Worm (Caenorhabditis elegans) whole organism, late embryonic: ENCODE measurements around the gene npp-16.

ENCODE experiments used
- ama-1 ChIP-seq: fragments of 150-350 bp; optimal IDR thresholded peaks from 2 replicates; lab custom pipeline; 2014
- ceh-24 ChIP-seq: sonication (generic microtip); optimal IDR thresholded peaks from 2 replicates; lab custom pipeline; 2016; ENCODE audit warnings: mild to moderate bottlenecking, missing genetic modification characterization, missing compliant biosample characterization
- ceh-30 ChIP-seq: fragments of 150-350 bp; optimal IDR thresholded peaks from 2 replicates; lab custom pipeline; 2014; ENCODE audit warnings: missing biosample characterization, missing genetic modification characterization
- ceh-31 ChIP-seq: sonication (generic microtip); optimal IDR thresholded peaks from 2 replicates; lab custom pipeline; 2016; ENCODE audit warnings: missing genetic modification characterization, missing compliant biosample characterization
- fkh-10 ChIP-seq: fragments of 150-350 bp; optimal IDR thresholded peaks from 2 replicates; lab custom pipeline; 2014; ENCODE audit warnings: missing biosample characterization, missing genetic modification reagents, missing genetic modification characterization
- gmeb-2 ChIP-seq: sonication (generic microtip); optimal IDR thresholded peaks from 2 replicates; lab custom pipeline; 2016; ENCODE audit warnings: missing genetic modification characterization, inconsistent platforms, missing compliant biosample characterization
- hlh-13 ChIP-seq: fragments of 200-800 bp; sonication (Bioruptor generic); optimal IDR thresholded peaks from 2 replicates; lab custom pipeline; 2018; ENCODE audit warnings: mild to moderate bottlenecking, missing genetic modification characterization, missing compliant biosample characterization
- pha-4 ChIP-seq: fragments of 150-350 bp; optimal IDR thresholded peaks from 2 replicates; lab custom pipeline; 2018; ENCODE audit warnings: missing biosample characterization, missing genetic modification reagents, missing genetic modification characterization
- ref-2 ChIP-seq: sonication (generic microtip); optimal IDR thresholded peaks from 2 replicates; lab custom pipeline; 2016; ENCODE audit warnings: missing genetic modification characterization, missing compliant biosample characterization
- rnt-1 ChIP-seq: sonication (generic microtip); optimal IDR thresholded peaks from 2 replicates; lab custom pipeline; 2016; ENCODE audit warnings: missing genetic modification characterization, missing compliant biosample characterization
- sdc-2 ChIP-seq: sonication (generic microtip); optimal IDR thresholded peaks from 2 replicates; lab custom pipeline; 2016; ENCODE audit warnings: missing genotype, missing genetic modification characterization, missing compliant biosample characterization
- unc-3 ChIP-seq, 2 experiments: fragments of 200-800 bp in 1 of 2; sonication (Bioruptor generic) in 1 of 2; sonication (generic microtip) in 1 of 2; conservative IDR thresholded peaks in 1 of 2; optimal IDR thresholded peaks in 1 of 2; 2 replicates each; pipeline versions ENCODE4 v1.3.6 to Lab custom; 2016 to 2022; ENCODE audit warnings: missing compliant biosample characterization in 2 of 2, missing genetic modification characterization in 2 of 2, missing genetic modification reagents in 1 of 2
- unc-86 ChIP-seq: sonication (generic microtip); optimal IDR thresholded peaks from 2 replicates; lab custom pipeline; 2016; ENCODE audit warnings: missing genetic modification characterization, missing compliant biosample characterization
- ztf-16 ChIP-seq: sonication (generic microtip); optimal IDR thresholded peaks from 2 replicates; lab custom pipeline; 2017; ENCODE audit warnings: missing genetic modification characterization, missing compliant biosample characterization

DNA sequence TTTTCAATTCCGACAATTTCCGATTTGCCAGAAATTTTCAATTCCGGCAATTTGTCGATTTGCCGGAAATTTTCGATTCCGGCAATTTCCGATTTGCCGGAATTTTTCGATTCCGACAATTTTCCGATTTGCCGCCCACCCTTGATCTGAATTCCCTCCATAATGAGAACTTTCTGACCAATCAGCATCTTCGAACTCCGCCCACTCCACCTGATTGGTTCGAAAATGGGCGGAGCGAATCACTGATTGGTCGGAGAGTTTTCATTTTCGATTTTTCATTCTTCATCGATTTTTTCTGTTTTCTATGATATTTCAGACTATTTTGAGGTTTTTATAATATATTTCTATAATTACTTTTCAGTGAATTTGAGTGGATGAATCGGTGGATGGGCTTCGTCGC lies 38.4 kb downstream of the npp-16 start:
- no peak for TF ChIP-seq unc-86 (tag; lab: Kevin White, UChicago)
- no peak for TF ChIP-seq unc-3 (GFP tag; conservative IDR thresholded peaks at IDR 0.05; lab: Robert Waterston, UW)
- no peak for TF ChIP-seq unc-3 (tag; optimal IDR thresholded peaks at IDR 0.05; lab: Kevin White, UChicago)
- TF ChIP-seq ceh-30 (tag; lab: Kevin White, UChicago): no peak
- TF ChIP-seq pha-4 (tag; lab: Kevin White, UChicago): no peak
- no peak for TF ChIP-seq ceh-31
- TF ChIP-seq ref-2 (tag; lab: Kevin White, UChicago): no peak
- no peak for TF ChIP-seq hlh-13
- TF ChIP-seq sdc-2: no peak
- no peak for TF ChIP-seq ztf-16 (tag; lab: Kevin White, UChicago)
- TF ChIP-seq ceh-24: no peak
- no peak for TF ChIP-seq fkh-10 (GFP tag; lab: Kevin White, UChicago)
- TF ChIP-seq ama-1 (lab: Kevin White, UChicago): no peak
- TF ChIP-seq gmeb-2 (tag; lab: Kevin White, UChicago): no peak
- TF ChIP-seq rnt-1: no peak
